Worm (Caenorhabditis elegans): ENCODE results near the gene F56D6.8.

The F56D6.8 gene

DNA sequence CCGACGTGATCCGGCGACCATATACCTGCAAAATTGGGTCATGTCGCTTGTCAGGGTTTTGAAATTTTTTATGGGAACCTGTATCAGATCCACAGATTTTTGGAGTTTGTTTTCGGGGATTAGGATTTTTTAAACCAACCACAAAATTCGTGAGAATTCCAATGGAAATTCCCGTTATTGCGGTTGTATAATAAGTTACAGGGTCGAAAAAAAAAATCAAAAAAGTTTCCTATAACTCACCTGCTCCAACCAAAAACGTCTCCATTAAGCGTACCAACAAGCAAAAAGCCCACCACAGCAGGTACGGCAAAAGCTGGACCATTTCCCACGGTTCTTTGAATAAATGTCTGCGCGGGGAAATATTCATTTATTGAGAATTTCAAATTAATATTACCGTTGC, 31.3 kb downstream of the F56D6.8 start:
- TF ChIP-seq ceh-83 (GFP tag; optimal IDR thresholded peaks at IDR 0.05) (no peak), lsy-2 (tag; optimal IDR thresholded peaks at IDR 0.05) (no peak), elt-1 (tag; optimal IDR thresholded peaks at IDR 0.05; ENCODE audit: borderline replicate concordance, insufficient read depth) (no peak), blmp-1 (tag; optimal IDR thresholded peaks at IDR 0.05) (no peak), cnd-1 (tag; optimal IDR thresholded peaks at IDR 0.05) (no peak)

DNA sequence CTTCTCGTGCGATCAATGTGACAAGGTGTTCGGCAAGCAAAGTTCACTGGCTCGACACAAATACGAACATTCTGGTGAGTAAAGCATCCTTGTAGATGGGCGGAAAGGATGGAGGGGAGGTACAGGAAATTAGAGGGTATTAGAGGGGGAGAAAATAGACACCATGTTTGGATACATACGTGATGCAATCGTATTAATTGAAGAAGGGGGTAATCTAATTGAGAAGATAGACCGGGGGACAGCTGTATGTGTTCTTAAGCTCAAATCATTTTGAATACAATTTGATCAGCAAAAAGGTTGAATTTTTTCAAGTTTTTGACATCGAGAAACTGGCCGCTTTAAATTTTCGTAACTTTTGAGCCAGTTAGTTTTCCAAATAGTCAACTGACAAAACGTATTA, 33.8 kb downstream of the F56D6.8 start:
- TF ChIP-seq unc-120 (tag; optimal IDR thresholded peaks at IDR 0.05; ENCODE audit: poor library complexity, severe bottlenecking) (no peak), hlh-1 (tag; optimal IDR thresholded peaks at IDR 0.05) (no peak), flh-1 (GFP tag; optimal IDR thresholded peaks at IDR 0.05) (no peak), mep-1 (tag; optimal IDR thresholded peaks at IDR 0.05) (no peak), zip-8 (tag; optimal IDR thresholded peaks at IDR 0.05) (no peak), mls-2 (tag; optimal IDR thresholded peaks at IDR 0.05) (peak; percentile 34), nhr-237 (tag; optimal IDR thresholded peaks at IDR 0.05) (no peak), pha-4 (tag; optimal IDR thresholded peaks at IDR 0.05) (no peak), M03D4.4 (tag; optimal IDR thresholded peaks at IDR 0.05) (no peak), tbx-8 (GFP tag; optimal IDR thresholded peaks at IDR 0.05) (no peak), ztf-11 (tag; optimal IDR thresholded peaks at IDR 0.05) (no peak), ces-1 (GFP tag; optimal IDR thresholded peaks at IDR 0.05) (peak; percentile 98), bed-3 (GFP tag; optimal IDR thresholded peaks at IDR 0.05) (no peak), nhr-12 (tag; optimal IDR thresholded peaks at IDR 0.05) (no peak), ceh-43 (GFP tag; optimal IDR thresholded peaks at IDR 0.05) (no peak)

DNA sequence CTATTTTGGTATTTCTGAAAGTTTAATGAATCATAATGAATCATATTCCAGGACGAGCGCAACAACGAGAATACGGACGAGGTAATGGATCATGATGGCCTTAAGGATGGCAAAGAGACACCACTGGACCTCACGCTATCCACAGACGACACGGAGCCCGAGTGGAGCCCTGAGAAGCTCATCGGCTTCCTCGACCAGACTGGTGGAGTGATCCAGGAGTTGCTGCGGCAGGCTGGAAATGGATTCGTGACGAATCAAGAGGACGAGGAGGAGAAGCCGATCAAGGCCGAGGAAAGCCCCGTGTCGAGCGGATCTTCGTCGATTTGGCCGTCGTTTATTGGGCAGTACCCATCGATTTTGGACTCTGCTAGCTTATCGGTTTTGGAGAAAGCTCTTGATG, 34.7 kb downstream of the F56D6.8 start:
- no peak for TF ChIP-seq elt-1 (tag; optimal IDR thresholded peaks at IDR 0.05; ENCODE audit: borderline replicate concordance, insufficient read depth)
- no peak for TF ChIP-seq M03D4.4 (tag; optimal IDR thresholded peaks at IDR 0.05)
- TF ChIP-seq nhr-237 (tag; optimal IDR thresholded peaks at IDR 0.05), result no peak
- TF ChIP-seq tbx-8 (GFP tag; optimal IDR thresholded peaks at IDR 0.05), result no peak
- TF ChIP-seq cnd-1 (tag; optimal IDR thresholded peaks at IDR 0.05), result no peak
- no peak for TF ChIP-seq sptf-1 (tag; optimal IDR thresholded peaks at IDR 0.05)
- no peak for TF ChIP-seq lsy-2 (tag; optimal IDR thresholded peaks at IDR 0.05)
- no peak for TF ChIP-seq elt-3 (tag; optimal IDR thresholded peaks at IDR 0.05)
- TF ChIP-seq ceh-39 (tag; optimal IDR thresholded peaks at IDR 0.05), result no peak
- no peak for TF ChIP-seq mep-1 (tag; optimal IDR thresholded peaks at IDR 0.05)

DNA sequence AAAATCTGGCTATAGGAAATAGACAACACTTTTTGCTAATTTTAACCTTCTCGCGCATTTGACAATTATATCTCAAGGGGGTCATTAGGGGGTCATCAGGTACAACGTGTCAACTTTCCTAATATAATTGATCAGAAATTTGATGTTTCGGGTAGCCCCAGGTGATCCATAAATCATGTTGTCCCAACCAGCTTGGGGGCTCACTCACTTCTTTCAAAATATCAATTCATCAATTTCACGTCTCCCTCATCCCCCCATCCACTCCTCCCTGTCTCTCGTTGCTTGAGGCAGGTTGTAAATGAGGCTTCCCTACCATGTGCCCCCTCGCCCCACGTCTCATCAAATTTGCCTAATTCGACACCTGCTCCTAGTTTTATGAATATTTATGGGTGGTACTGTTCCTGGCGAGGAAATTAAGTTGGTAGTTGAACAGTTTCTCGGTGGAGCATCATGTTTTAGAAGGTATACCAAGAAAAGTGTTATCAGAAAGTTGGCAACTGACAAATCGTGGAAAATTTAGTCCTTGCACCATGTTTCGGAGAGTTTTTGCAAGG, 36.2 kb downstream of the F56D6.8 start:
- no peak for TF ChIP-seq lsy-2 (tag; optimal IDR thresholded peaks at IDR 0.05)
- peak; percentile 76 for TF ChIP-seq unc-62 (GFP tag; optimal IDR thresholded peaks at IDR 0.05)
- TF ChIP-seq ces-1 (GFP tag; optimal IDR thresholded peaks at IDR 0.05), result peak; percentile 35

DNA sequence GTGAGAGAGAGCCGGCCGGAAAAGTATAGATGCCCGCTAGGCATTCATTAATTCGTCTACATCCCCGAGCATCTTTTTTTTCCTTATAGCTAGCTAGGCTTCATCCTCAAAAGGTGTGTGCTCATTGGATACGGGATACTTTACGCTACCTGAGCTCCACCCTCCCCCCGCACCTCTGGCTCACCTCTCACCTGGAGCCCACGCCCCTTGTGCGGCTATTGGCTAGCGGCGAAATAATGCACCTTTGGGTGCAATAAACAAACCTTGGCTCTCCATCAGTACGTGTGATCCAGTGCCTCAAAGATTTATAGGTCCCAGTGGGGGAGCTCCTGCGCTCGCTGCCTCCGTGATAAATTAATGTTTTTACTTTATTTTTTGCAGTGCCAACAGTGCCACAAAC, 38.0 kb downstream of the F56D6.8 start:
- TF ChIP-seq lsy-2 (tag; optimal IDR thresholded peaks at IDR 0.05), result peak; percentile 45
- no peak for TF ChIP-seq ceh-39 (tag; optimal IDR thresholded peaks at IDR 0.05)
- TF ChIP-seq unc-120 (tag; optimal IDR thresholded peaks at IDR 0.05; ENCODE audit: poor library complexity, severe bottlenecking), result peak; percentile 17

DNA sequence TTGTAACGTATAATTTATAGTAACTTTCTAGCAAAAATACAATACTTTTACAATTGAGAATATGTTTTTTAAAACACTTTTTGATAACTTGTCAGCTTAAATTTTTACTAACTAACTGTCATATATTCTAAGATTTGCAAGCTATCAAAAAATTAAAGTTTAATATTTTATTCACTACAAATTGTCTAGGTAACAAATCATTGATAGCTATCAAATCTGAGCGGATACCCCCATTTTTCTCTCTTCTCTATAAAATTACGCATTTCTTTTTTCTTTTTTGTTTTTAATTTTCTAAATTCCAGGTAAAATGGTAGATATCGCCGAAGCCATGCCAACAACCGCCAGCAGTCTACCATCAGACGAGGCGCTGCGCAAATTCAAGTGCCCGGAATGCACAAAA, 38.7 kb downstream of the F56D6.8 start, which contains the start of gene zag-1:
TSS of gene zag-1 (plus strand) at position 301 of the 400 bp plus-strand sequence.
- no peak for TF ChIP-seq ceh-83 (GFP tag; optimal IDR thresholded peaks at IDR 0.05)
- peak; percentile 4 for TF ChIP-seq blmp-1 (tag; optimal IDR thresholded peaks at IDR 0.05)
- TF ChIP-seq ham-2 (GFP tag; optimal IDR thresholded peaks at IDR 0.05), result no peak
- TF ChIP-seq ces-1 (GFP tag; optimal IDR thresholded peaks at IDR 0.05), result no peak
- TF ChIP-seq unc-62 (GFP tag; optimal IDR thresholded peaks at IDR 0.05), result no peak
- TF ChIP-seq tbx-8 (GFP tag; optimal IDR thresholded peaks at IDR 0.05), result no peak
- TF ChIP-seq nhr-76 (tag; optimal IDR thresholded peaks at IDR 0.05), result no peak
- TF ChIP-seq sptf-1 (tag; optimal IDR thresholded peaks at IDR 0.05), result no peak

DNA sequence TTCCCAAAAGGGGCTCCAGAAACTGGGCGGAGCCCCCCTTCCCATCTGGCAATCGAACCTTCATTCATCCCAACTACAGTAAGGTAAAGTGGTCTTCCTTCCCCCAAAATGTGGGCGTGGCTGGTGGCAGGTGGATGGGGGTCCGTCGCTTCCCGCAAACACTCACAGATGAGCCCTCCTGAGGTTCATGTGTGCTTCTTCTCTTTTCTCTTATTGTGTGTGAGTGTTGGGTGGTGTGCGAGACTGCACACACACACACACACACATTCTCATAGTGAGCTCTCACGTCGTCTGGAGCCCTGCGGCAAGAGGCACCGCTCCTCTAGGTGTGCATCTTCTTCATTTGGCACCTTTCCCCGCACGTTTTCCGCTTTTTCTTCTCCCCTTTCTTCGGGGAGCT, 39.6 kb downstream of the F56D6.8 start:
- TF ChIP-seq sptf-1 (tag; optimal IDR thresholded peaks at IDR 0.05) (peak; percentile 41), elt-3 (tag; optimal IDR thresholded peaks at IDR 0.05) (no peak), unc-39 (tag; optimal IDR thresholded peaks at IDR 0.05) (no peak), sem-2 (GFP tag; optimal IDR thresholded peaks at IDR 0.05) (no peak), lsy-2 (tag; optimal IDR thresholded peaks at IDR 0.05) (no peak), mls-2 (tag; optimal IDR thresholded peaks at IDR 0.05) (peak; percentile 50), tbx-8 (GFP tag; optimal IDR thresholded peaks at IDR 0.05) (no peak), nhr-28 (tag; optimal IDR thresholded peaks at IDR 0.05) (no peak), ham-2 (GFP tag; optimal IDR thresholded peaks at IDR 0.05) (no peak), bed-3 (GFP tag; optimal IDR thresholded peaks at IDR 0.05) (no peak), snpc-4 (tag; optimal IDR thresholded peaks at IDR 0.05) (no peak), unc-62 (GFP tag; optimal IDR thresholded peaks at IDR 0.05) (no peak), flh-1 (GFP tag; optimal IDR thresholded peaks at IDR 0.05) (peak; percentile 17), unc-120 (tag; optimal IDR thresholded peaks at IDR 0.05; ENCODE audit: poor library complexity, severe bottlenecking) (peak; percentile 15), mab-5 (tag; optimal IDR thresholded peaks at IDR 0.05) (no peak), blmp-1 (tag; optimal IDR thresholded peaks at IDR 0.05) (no peak), mep-1 (tag; optimal IDR thresholded peaks at IDR 0.05) (no peak), ceh-43 (GFP tag; optimal IDR thresholded peaks at IDR 0.05) (no peak)

Measured in whole organism, mixed stage, embryonic.